Fruit fly (Drosophila melanogaster) whole organism, embryonic: ENCODE measurements around the gene Pfdn2.

Source experiments
- BEAF-32 ChIP-seq: fragments of 200-800 bp; sonication (Bioruptor generic); optimal IDR thresholded peaks from 3 replicates; lab custom pipeline; 2017; ENCODE audit warnings: missing biosample characterization, missing genetic modification characterization, mild to moderate bottlenecking, moderate library complexity, missing genetic modification reagents
- CG1024 ChIP-seq: fragments of 200-800 bp; sonication (Bioruptor generic); IDR thresholded peaks from 2 replicates; pipeline ENCODE4 v1.3.6; 2022; ENCODE audit warnings: missing biosample characterization, missing genetic modification characterization
- CG10321 ChIP-seq: fragments of 200-800 bp; sonication (Bioruptor generic); IDR thresholded peaks from 2 replicates; pipeline ENCODE4 v1.3.6; 2022; ENCODE audit warnings: missing biosample characterization, missing genetic modification characterization
- CG11247 ChIP-seq: fragments of 200-800 bp; sonication (Bioruptor generic); IDR thresholded peaks from 2 replicates; pipeline ENCODE4 v1.3.6; 2022; ENCODE audit warnings: missing biosample characterization, missing genetic modification characterization
- CG11696 ChIP-seq: fragments of 200-800 bp; sonication (Bioruptor generic); IDR thresholded peaks from 2 replicates; pipeline ENCODE4 v1.3.6; 2022; ENCODE audit warnings: missing biosample characterization, missing genetic modification characterization
- CG12071 ChIP-seq: fragments of 200-800 bp; sonication (Bioruptor generic); optimal IDR thresholded peaks from 3 replicates; lab custom pipeline; 2018; ENCODE audit warnings: missing biosample characterization, mild to moderate bottlenecking, missing genetic modification characterization
- CG12104 ChIP-seq: fragments of 200-800 bp; sonication (Bioruptor generic); optimal IDR thresholded peaks from 3 replicates; lab custom pipeline; 2016; ENCODE audit warnings: missing biosample characterization, missing genetic modification characterization
- CG13624 ChIP-seq: fragments of 200-800 bp; sonication (Bioruptor generic); optimal IDR thresholded peaks from 2 replicates; lab custom pipeline; 2016; ENCODE audit warnings: missing biosample characterization, missing genetic modification characterization
- CG13775 ChIP-seq: fragments of 200-800 bp; sonication (Bioruptor generic); optimal IDR thresholded peaks from 3 replicates; lab custom pipeline; 2017; ENCODE audit warnings: missing biosample characterization, mild to moderate bottlenecking, missing genetic modification characterization
- CG14014 ChIP-seq: fragments of 200-800 bp; sonication (Bioruptor generic); IDR thresholded peaks from 2 replicates; pipeline ENCODE4 v1.3.6; 2022; ENCODE audit warnings: missing biosample characterization, missing genetic modification characterization
- CG1529 ChIP-seq: fragments of 200-800 bp; sonication (Bioruptor generic); optimal IDR thresholded peaks from 3 replicates; lab custom pipeline; 2018; ENCODE audit warnings: missing biosample characterization, missing genetic modification characterization
- CG17568 ChIP-seq: fragments of 200-800 bp; sonication (Bioruptor generic); optimal IDR thresholded peaks from 2 replicates; lab custom pipeline; 2018; ENCODE audit warnings: missing biosample characterization, mild to moderate bottlenecking, missing genetic modification characterization, moderate library complexity
- CG2199 ChIP-seq: fragments of 200-800 bp; sonication (Bioruptor generic); IDR thresholded peaks from 3 replicates; pipeline ENCODE4 v1.3.6; 2022; ENCODE audit warnings: missing biosample characterization, missing genetic modification characterization
- CG30020 ChIP-seq: fragments of 200-800 bp; optimal IDR thresholded peaks from 2 replicates; lab custom pipeline; 2019; ENCODE audit warnings: missing biosample characterization, mild to moderate bottlenecking, missing genetic modification characterization, moderate library complexity
- CG42726 ChIP-seq: fragments of 200-800 bp; sonication (Bioruptor generic); IDR thresholded peaks from 2 replicates; pipeline ENCODE4 v1.3.6; 2022; ENCODE audit warnings: missing biosample characterization, missing genetic modification characterization; ENCODE audit not compliant: partially characterized antibody
- CG43689 ChIP-seq: fragments of 200-800 bp; sonication (Bioruptor generic); IDR thresholded peaks from 2 replicates; pipeline ENCODE4 v1.3.6; 2022; ENCODE audit warnings: missing biosample characterization, missing genetic modification characterization
- CG6175 ChIP-seq: fragments of 200-800 bp; sonication (Bioruptor generic); IDR thresholded peaks from 3 replicates; pipeline ENCODE4 v1.3.6; 2022; ENCODE audit warnings: missing biosample characterization, missing genetic modification characterization
- CG7963 ChIP-seq: fragments of 200-800 bp; sonication (Bioruptor generic); IDR thresholded peaks from 3 replicates; pipeline ENCODE4 v1.3.6; 2022; ENCODE audit warnings: missing biosample characterization, missing genetic modification characterization; ENCODE audit not compliant: partially characterized antibody
- CG8290 ChIP-seq, 3 experiments: fragments of 200-800 bp; sonication (Bioruptor generic); optimal IDR thresholded peaks; 2 replicates each; lab custom pipeline; 2016 to 2019; ENCODE audit warnings: missing biosample characterization in 3 of 3, missing genetic modification characterization in 3 of 3, mild to moderate bottlenecking in 2 of 3, moderate library complexity in 1 of 3
- CG8478 ChIP-seq: fragments of >200 bp; optimal IDR thresholded peaks from 2 replicates; lab custom pipeline; 2018
- Deaf1 ChIP-seq: fragments of 200-800 bp; optimal IDR thresholded peaks from 3 replicates; lab custom pipeline; 2019; ENCODE audit warnings: missing biosample characterization, mild to moderate bottlenecking, missing genetic modification characterization, moderate library complexity
- Dek ChIP-seq: fragments of 200-800 bp; sonication (Bioruptor generic); optimal IDR thresholded peaks from 3 replicates; lab custom pipeline; 2019; ENCODE audit warnings: missing biosample characterization, mild to moderate bottlenecking, missing genetic modification characterization, moderate library complexity
- Dll ChIP-seq: fragments of 200-800 bp; sonication (Bioruptor generic); IDR thresholded peaks from 4 replicates; pipeline ENCODE4 v1.3.6; 2022; ENCODE audit warnings: missing biosample characterization, missing genetic modification characterization; ENCODE audit not compliant: partially characterized antibody
- Drgx ChIP-seq: fragments of 200-800 bp; sonication (Bioruptor generic); IDR thresholded peaks from 2 replicates; pipeline ENCODE4 v1.3.6; 2022; ENCODE audit warnings: missing biosample characterization, missing genetic modification characterization
- Elba2 ChIP-seq: fragments of 200-800 bp; sonication (Bioruptor generic); optimal IDR thresholded peaks from 3 replicates; lab custom pipeline; 2016; ENCODE audit warnings: missing biosample characterization, missing genetic modification characterization
- NfI ChIP-seq: fragments of 200-800 bp; sonication (Bioruptor generic); optimal IDR thresholded peaks from 3 replicates; lab custom pipeline; 2018; ENCODE audit warnings: missing biosample characterization, mild to moderate bottlenecking, missing genetic modification characterization, moderate library complexity
- Rfx ChIP-seq: fragments of 200-800 bp; sonication (Bioruptor generic); IDR thresholded peaks from 2 replicates; pipeline ENCODE4 v1.3.6; 2022; ENCODE audit warnings: missing biosample characterization, missing genetic modification characterization
- Tbp ChIP-seq: fragments of >200 bp; optimal IDR thresholded peaks from 2 replicates; lab custom pipeline; 2018; ENCODE audit warnings: missing biosample characterization, missing genetic modification characterization
- YL-1 ChIP-seq: fragments of 200-800 bp; sonication (Bioruptor generic); optimal IDR thresholded peaks from 3 replicates; lab custom pipeline; 2017; ENCODE audit warnings: missing biosample characterization, mild to moderate bottlenecking, missing genetic modification characterization
- ara ChIP-seq: fragments of 200-800 bp; sonication (Bioruptor generic); IDR thresholded peaks from 2 replicates; pipeline ENCODE4 v1.3.6; 2022; ENCODE audit warnings: missing biosample characterization, missing genetic modification characterization
- chif ChIP-seq, 2 experiments: fragments of 200-800 bp; sonication (Bioruptor generic); optimal IDR thresholded peaks; 3 replicates each; lab custom pipeline; 2016; ENCODE audit warnings: missing biosample characterization in 2 of 2, missing genetic modification characterization in 2 of 2
- crol ChIP-seq: fragments of 200-800 bp; sonication (Bioruptor generic); IDR thresholded peaks from 2 replicates; pipeline ENCODE4 v1.3.6; 2022; ENCODE audit warnings: missing biosample characterization, missing genetic modification characterization
- dysf ChIP-seq: fragments of 200-800 bp; sonication (Bioruptor generic); IDR thresholded peaks from 3 replicates; pipeline ENCODE4 v1.3.6; 2022; ENCODE audit warnings: missing biosample characterization, missing genetic modification characterization
- ftz-f1 ChIP-seq: fragments of 200-800 bp; sonication (Bioruptor generic); optimal IDR thresholded peaks from 2 replicates; lab custom pipeline; 2016; ENCODE audit warnings: missing biosample characterization, missing genetic modification characterization
- gcm2 ChIP-seq: fragments of 200-800 bp; sonication (Bioruptor generic); optimal IDR thresholded peaks from 2 replicates; lab custom pipeline; 2016; ENCODE audit warnings: missing biosample characterization, missing genetic modification characterization
- gem ChIP-seq: fragments of 200-800 bp; sonication (Bioruptor generic); optimal IDR thresholded peaks from 2 replicates; lab custom pipeline; 2019; ENCODE audit warnings: missing biosample characterization, mild to moderate bottlenecking, missing genetic modification characterization, moderate library complexity
- gsb-n ChIP-seq: fragments of 200-800 bp; sonication (Bioruptor generic); optimal IDR thresholded peaks from 3 replicates; lab custom pipeline; 2018; ENCODE audit warnings: missing biosample characterization, mild to moderate bottlenecking, missing genetic modification characterization
- inv ChIP-seq: fragments of 200-800 bp; sonication (Bioruptor generic); IDR thresholded peaks from 2 replicates; pipeline ENCODE4 v1.3.6; 2022; ENCODE audit warnings: missing biosample characterization, missing genetic modification characterization; ENCODE audit not compliant: partially characterized antibody
- lbe ChIP-seq: fragments of 200-800 bp; sonication (Bioruptor generic); optimal IDR thresholded peaks from 2 replicates; lab custom pipeline; 2016; ENCODE audit warnings: missing biosample characterization, mild to moderate bottlenecking, missing genetic modification characterization
- nmo ChIP-seq: fragments of 200-800 bp; sonication (Bioruptor generic); optimal IDR thresholded peaks from 2 replicates; lab custom pipeline; 2018; ENCODE audit warnings: missing biosample characterization, mild to moderate bottlenecking, missing genetic modification characterization, moderate library complexity
- nom ChIP-seq: fragments of 200-800 bp; sonication (Bioruptor generic); optimal IDR thresholded peaks from 2 replicates; lab custom pipeline; 2017; ENCODE audit warnings: missing biosample characterization, missing genetic modification characterization, mild to moderate bottlenecking, moderate library complexity, missing genetic modification reagents
- p53 ChIP-seq: fragments of 200-800 bp; sonication (Bioruptor generic); optimal IDR thresholded peaks from 2 replicates; lab custom pipeline; 2016; ENCODE audit warnings: missing biosample characterization, missing genetic modification characterization
- row ChIP-seq: fragments of 200-800 bp; sonication (Bioruptor generic); IDR thresholded peaks from 3 replicates; pipeline ENCODE4 v1.3.6; 2022; ENCODE audit warnings: missing biosample characterization, missing genetic modification characterization
- shn ChIP-seq: fragments of 200-800 bp; sonication (Bioruptor generic); optimal IDR thresholded peaks from 3 replicates; lab custom pipeline; 2016; ENCODE audit warnings: missing biosample characterization, missing genetic modification characterization
- slbo ChIP-seq: fragments of 200-800 bp; sonication (Bioruptor generic); IDR thresholded peaks from 2 replicates; pipeline ENCODE4 v1.3.6; 2022; ENCODE audit warnings: missing biosample characterization, missing genetic modification characterization
- sug ChIP-seq: fragments of 200-800 bp; optimal IDR thresholded peaks from 2 replicates; lab custom pipeline; 2019; ENCODE audit warnings: missing biosample characterization, mild to moderate bottlenecking, missing genetic modification characterization, moderate library complexity
- tgo ChIP-seq: fragments of 200-800 bp; sonication (Bioruptor generic); IDR thresholded peaks from 3 replicates; pipeline ENCODE4 v1.3.6; 2022; ENCODE audit warnings: missing biosample characterization, missing genetic modification characterization
- tx ChIP-seq: fragments of 200-800 bp; sonication (Bioruptor generic); optimal IDR thresholded peaks from 2 replicates; lab custom pipeline; 2016; ENCODE audit warnings: missing biosample characterization, missing genetic modification characterization

The Pfdn2 gene

dm6 chr3L:11112427-11112826 is 38.2 kb upstream of the Pfdn2 start (continued):
- TF ChIP-seq chif (GFP tag; optimal IDR thresholded peaks at IDR 0.05; lab: Kevin White, UChicago) (no peak), CG6175 (GFP tag; lab: Robert Waterston, UW) (0 out of 3 replicates have a peak, but pooled peaks have one; percentile 28), sug (tag; lab: Kevin White, UChicago) (no peak), CG12104 (GFP tag; lab: Kevin White, UChicago) (no peak), ara (GFP tag; lab: Robert Waterston, UW) (no peak), CG11247 (GFP tag; lab: Robert Waterston, UW) (no peak), Dek (no peak), gcm2 (GFP tag; lab: Kevin White, UChicago) (no peak), slbo (GFP tag; lab: Robert Waterston, UW) (no peak), CG13775 (no peak), gsb-n (tag; lab: Kevin White, UChicago) (no peak), YL-1 (GFP tag; lab: Kevin White, UChicago) (no peak), NfI (no peak), CG8478 (lab: Kevin White, UChicago) (peak; percentile 55), CG8290 (GFP tag; optimal IDR thresholded peaks at IDR 0.05; lab: Kevin White, UChicago) (no peak), CG8290 (tag; optimal IDR thresholded peaks at IDR 0.05; lab: Kevin White, UChicago) (no peak), CG11696 (0 out of 2 replicates have a peak, but pooled peaks have one; percentile 16), Elba2 (no peak), CG13624 (GFP tag; lab: Kevin White, UChicago) (no peak), dysf (GFP tag; lab: Robert Waterston, UW) (0 out of 3 replicates have a peak, but pooled peaks have one; percentile 28), CG1529 (GFP tag; lab: Kevin White, UChicago) (no peak), BEAF-32 (no peak), nmo (no peak), crol (GFP tag; lab: Robert Waterston, UW) (peak; percentile 38; the same call in 1 of the 2 replicates), row (GFP tag; lab: Robert Waterston, UW) (no peak), CG12071 (GFP tag; lab: Kevin White, UChicago) (no peak), shn (no peak), Tbp (GFP tag; lab: Kevin White, UChicago) (no peak), CG43689 (GFP tag; lab: Robert Waterston, UW) (no peak), inv (GFP tag; lab: Robert Waterston, UW) (no peak), ftz-f1 (peak; percentile 57), CG2199 (GFP tag; lab: Robert Waterston, UW) (0 out of 3 replicates have a peak, but pooled peaks have one; percentile 24), CG7963 (GFP tag; lab: Robert Waterston, UW) (no peak), tgo (GFP tag; lab: Robert Waterston, UW) (no peak), gem (no peak), CG10321 (GFP tag; lab: Robert Waterston, UW) (0 out of 2 replicates have a peak, but pooled peaks have one; percentile 43), CG17568 (GFP tag; lab: Kevin White, UChicago) (no peak), Rfx (GFP tag; lab: Robert Waterston, UW) (no peak), lbe (GFP tag; lab: Kevin White, UChicago) (no peak), CG1024 (GFP tag; lab: Robert Waterston, UW) (no peak), Dll (no peak), tx (GFP tag; lab: Kevin White, UChicago) (no peak), Drgx (GFP tag; lab: Robert Waterston, UW) (no peak), p53 (GFP tag; lab: Kevin White, UChicago) (no peak), Deaf1 (tag; lab: Kevin White, UChicago) (peak; percentile 8), CG14014 (GFP tag; lab: Robert Waterston, UW) (no peak), CG30020 (tag; lab: Kevin White, UChicago) (no peak), nom (GFP tag; lab: Kevin White, UChicago) (no peak), CG42726 (GFP tag; lab: Robert Waterston, UW) (0 out of 2 replicates have a peak, but pooled peaks have one; percentile 10)
